Worm (Caenorhabditis elegans) whole organism, midembryonic: ENCODE data around the gene F53E10.6.

Experiments used
- T22C8.4 ChIP-seq: fragments of 200-800 bp; sonication (Bioruptor generic); IDR thresholded peaks from 2 replicates; pipeline ENCODE4 v1.3.6; 2022; ENCODE audit warnings: missing genetic modification characterization, missing compliant biosample characterization
- cog-1 ChIP-seq: sonication (generic microtip); optimal IDR thresholded peaks from 2 replicates; lab custom pipeline; 2016; ENCODE audit warnings: missing genetic modification characterization, missing compliant biosample characterization
- flt-1 ChIP-seq: fragments of 200-800 bp; sonication (Bioruptor generic); IDR thresholded peaks from 2 replicates; pipeline ENCODE4 v1.3.6; 2022; ENCODE audit warnings: missing genetic modification characterization, missing compliant biosample characterization
- tab-1 ChIP-seq: fragments of 200-800 bp; sonication (Bioruptor generic); IDR thresholded peaks from 2 replicates; pipeline ENCODE4 v1.3.6; 2022; ENCODE audit warnings: missing genetic modification characterization, missing compliant biosample characterization
- ztf-23 ChIP-seq: fragments of 200-800 bp; sonication (Bioruptor generic); IDR thresholded peaks from 2 replicates; pipeline ENCODE4 v1.3.6; 2022; ENCODE audit warnings: missing genetic modification reagents, missing genetic modification characterization, missing compliant biosample characterization
- ztf-29 ChIP-seq: fragments of 200-800 bp; sonication (Bioruptor generic); IDR thresholded peaks from 2 replicates; pipeline ENCODE4 v1.3.6; 2022; ENCODE audit warnings: missing genetic modification reagents, missing genetic modification characterization, missing compliant biosample characterization

- TF ChIP-seq T22C8.4 (GFP tag; lab: Robert Waterston, UW) (no peak), tab-1 (GFP tag; lab: Robert Waterston, UW) (no peak), ztf-23 (GFP tag; lab: Robert Waterston, UW) (no peak), cog-1 (tag; lab: Kevin White, UChicago) (no peak), ztf-29 (GFP tag; lab: Robert Waterston, UW) (no peak), flt-1 (GFP tag; lab: Robert Waterston, UW) (no peak)
Measured at ce11 chrV:2614986-2615687, 12.3 kb upstream of the F53E10.6 start, which contains the start of gene F53E10.1.
